Fruit fly (Drosophila melanogaster) whole organism, embryonic: ENCODE results near the gene Jhbp13.

Source experiments
- Abd-B ChIP-seq: fragments of 200-800 bp; sonication (Bioruptor generic); optimal IDR thresholded peaks from 2 replicates; lab custom pipeline; 2018; ENCODE audit warnings: missing biosample characterization, mild to moderate bottlenecking, missing genetic modification characterization, moderate library complexity
- CG10267 ChIP-seq: fragments of 200-800 bp; sonication (Bioruptor generic); optimal IDR thresholded peaks from 2 replicates; lab custom pipeline; 2018; ENCODE audit warnings: missing biosample characterization, mild to moderate bottlenecking, missing genetic modification characterization, moderate library complexity
- CG10321 ChIP-seq: fragments of 200-800 bp; sonication (Bioruptor generic); IDR thresholded peaks from 2 replicates; pipeline ENCODE4 v1.3.6; 2022; ENCODE audit warnings: missing biosample characterization, missing genetic modification characterization
- CG10462 ChIP-seq: fragments of 200-800 bp; sonication (Bioruptor generic); optimal IDR thresholded peaks from 2 replicates; lab custom pipeline; 2016; ENCODE audit warnings: missing biosample characterization, missing genetic modification characterization
- CG11247 ChIP-seq: fragments of 200-800 bp; sonication (Bioruptor generic); IDR thresholded peaks from 2 replicates; pipeline ENCODE4 v1.3.6; 2022; ENCODE audit warnings: missing biosample characterization, missing genetic modification characterization
- CG11398 ChIP-seq: fragments of 200-800 bp; sonication (Bioruptor generic); optimal IDR thresholded peaks from 2 replicates; lab custom pipeline; 2016; ENCODE audit warnings: missing biosample characterization, missing genetic modification characterization
- CG12155 ChIP-seq: fragments of 200-800 bp; sonication (Bioruptor generic); optimal IDR thresholded peaks from 3 replicates; lab custom pipeline; 2016; ENCODE audit warnings: missing biosample characterization, missing genetic modification characterization
- CG1233 ChIP-seq: fragments of 200-800 bp; sonication (Bioruptor generic); optimal IDR thresholded peaks from 4 replicates; lab custom pipeline; 2018; ENCODE audit warnings: missing biosample characterization, mild to moderate bottlenecking, missing genetic modification characterization
- CG13123 ChIP-seq: fragments of 200-800 bp; sonication (Bioruptor generic); optimal IDR thresholded peaks from 2 replicates; lab custom pipeline; 2016; ENCODE audit warnings: missing biosample characterization, missing genetic modification characterization
- CG15514 ChIP-seq: fragments of 200-800 bp; sonication (Bioruptor generic); optimal IDR thresholded peaks from 3 replicates; lab custom pipeline; 2017; ENCODE audit warnings: missing biosample characterization, missing genetic modification characterization, mild to moderate bottlenecking, moderate library complexity, missing genetic modification reagents
- CG16815 ChIP-seq: fragments of 200-800 bp; sonication (Bioruptor generic); optimal IDR thresholded peaks from 3 replicates; lab custom pipeline; 2017; ENCODE audit warnings: missing biosample characterization, mild to moderate bottlenecking, missing genetic modification characterization
- CG17186 ChIP-seq: fragments of 200-800 bp; sonication (Bioruptor generic); optimal IDR thresholded peaks from 3 replicates; lab custom pipeline; 2017; ENCODE audit warnings: missing biosample characterization, missing genetic modification reagents, missing genetic modification characterization
- CG17385 ChIP-seq: fragments of 200-800 bp; sonication (Bioruptor generic); optimal IDR thresholded peaks from 3 replicates; lab custom pipeline; 2018; ENCODE audit warnings: missing biosample characterization, mild to moderate bottlenecking, missing genetic modification characterization
- CG17802 ChIP-seq: fragments of 200-800 bp; sonication (Bioruptor generic); optimal IDR thresholded peaks from 2 replicates; lab custom pipeline; 2018; ENCODE audit warnings: missing biosample characterization, mild to moderate bottlenecking, missing genetic modification characterization, moderate library complexity
- CG4404 ChIP-seq: fragments of 200-800 bp; sonication (Bioruptor generic); IDR thresholded peaks from 2 replicates; pipeline ENCODE4 v1.3.6; 2022; ENCODE audit warnings: missing biosample characterization, missing genetic modification characterization
- CG5245 ChIP-seq: fragments of 200-800 bp; sonication (Bioruptor generic); optimal IDR thresholded peaks from 3 replicates; lab custom pipeline; 2016; ENCODE audit warnings: missing biosample characterization, missing genetic modification characterization
- CG5953 ChIP-seq: fragments of 200-800 bp; sonication (Bioruptor generic); IDR thresholded peaks from 2 replicates; pipeline ENCODE4 v1.3.6; 2022; ENCODE audit warnings: missing biosample characterization, missing genetic modification characterization
- CG6854 ChIP-seq: fragments of 200-800 bp; sonication (Bioruptor generic); optimal IDR thresholded peaks from 3 replicates; lab custom pipeline; 2017; ENCODE audit warnings: missing biosample characterization, mild to moderate bottlenecking, missing genetic modification characterization
- CG8388 ChIP-seq: fragments of 200-800 bp; sonication (Bioruptor generic); optimal IDR thresholded peaks from 2 replicates; lab custom pipeline; 2019; ENCODE audit warnings: missing biosample characterization, mild to moderate bottlenecking, missing genetic modification characterization, moderate library complexity
- CrebB ChIP-seq: fragments of 200-800 bp; sonication (Bioruptor generic); optimal IDR thresholded peaks from 3 replicates; lab custom pipeline; 2018; ENCODE audit warnings: missing biosample characterization, mild to moderate bottlenecking, missing genetic modification characterization
- Hr39 ChIP-seq: fragments of >200 bp; optimal IDR thresholded peaks from 2 replicates; lab custom pipeline; 2017
- Hsf ChIP-seq: fragments of 200-800 bp; sonication (Bioruptor generic); optimal IDR thresholded peaks from 3 replicates; lab custom pipeline; 2016; ENCODE audit warnings: missing biosample characterization, missing genetic modification characterization
- Lhr ChIP-seq: fragments of 200-800 bp; sonication (Bioruptor generic); optimal IDR thresholded peaks from 3 replicates; lab custom pipeline; 2017; ENCODE audit warnings: mild to moderate bottlenecking, missing biosample characterization, missing genetic modification reagents, missing genetic modification characterization
- Med ChIP-seq: fragments of 200-800 bp; sonication (Bioruptor generic); peaks from one replicate; lab custom pipeline; 2016; ENCODE audit warnings: missing biosample characterization, missing genetic modification characterization, mild to moderate bottlenecking, inconsistent platforms, moderate library complexity
- Pdp1 ChIP-seq, 2 experiments: fragments of 200-800 bp; sonication (Bioruptor generic); optimal IDR thresholded peaks; 3 replicates each; lab custom pipeline; 2016; ENCODE audit warnings: missing biosample characterization in 2 of 2, missing genetic modification characterization in 2 of 2, mild to moderate bottlenecking in 1 of 2, moderate library complexity in 1 of 2
- Poxn ChIP-seq: fragments of 200-800 bp; sonication (Bioruptor generic); IDR thresholded peaks from 2 replicates; pipeline ENCODE4 v1.3.6; 2022; ENCODE audit warnings: missing biosample characterization, missing genetic modification characterization
- Rfx ChIP-seq: fragments of 200-800 bp; sonication (Bioruptor generic); IDR thresholded peaks from 2 replicates; pipeline ENCODE4 v1.3.6; 2022; ENCODE audit warnings: missing biosample characterization, missing genetic modification characterization
- al ChIP-seq: fragments of 200-800 bp; sonication (Bioruptor generic); IDR thresholded peaks from 2 replicates; pipeline ENCODE4 v1.3.6; 2022; ENCODE audit warnings: missing biosample characterization, missing genetic modification characterization
- amos ChIP-seq: fragments of 200-800 bp; sonication (Bioruptor generic); IDR thresholded peaks from 2 replicates; pipeline ENCODE4 v1.3.6; 2022; ENCODE audit warnings: missing biosample characterization, missing genetic modification characterization; ENCODE audit not compliant: partially characterized antibody
- az2 ChIP-seq: fragments of 200-800 bp; sonication (Bioruptor generic); optimal IDR thresholded peaks from 3 replicates; lab custom pipeline; 2016; ENCODE audit warnings: missing biosample characterization, missing genetic modification characterization
- chm ChIP-seq: fragments of 200-800 bp; sonication (Bioruptor generic); IDR thresholded peaks from 2 replicates; pipeline ENCODE4 v1.3.6; 2022; ENCODE audit warnings: missing biosample characterization, missing genetic modification characterization
- crp ChIP-seq, 2 experiments: fragments of 200-800 bp; sonication (Bioruptor generic); optimal IDR thresholded peaks; 2 replicates in 1 of 2; 3 replicates in 1 of 2; lab custom pipeline; 2017; ENCODE audit warnings: missing biosample characterization in 2 of 2, missing genetic modification characterization in 2 of 2, mild to moderate bottlenecking in 1 of 2, moderate library complexity in 1 of 2
- cwo ChIP-seq: fragments of 200-800 bp; sonication (Bioruptor generic); optimal IDR thresholded peaks from 3 replicates; lab custom pipeline; 2017; ENCODE audit warnings: missing biosample characterization, missing genetic modification characterization, mild to moderate bottlenecking, moderate library complexity, missing genetic modification reagents
- ems ChIP-seq: fragments of 200-800 bp; sonication (Bioruptor generic); optimal IDR thresholded peaks from 3 replicates; lab custom pipeline; 2016; ENCODE audit warnings: missing biosample characterization, missing genetic modification characterization
- exex ChIP-seq: fragments of 200-800 bp; sonication (Bioruptor generic); optimal IDR thresholded peaks from 4 replicates; lab custom pipeline; 2018; ENCODE audit warnings: missing biosample characterization, mild to moderate bottlenecking, missing genetic modification characterization, moderate library complexity
- ftz-f1 ChIP-seq: fragments of 200-800 bp; sonication (Bioruptor generic); optimal IDR thresholded peaks from 2 replicates; lab custom pipeline; 2016; ENCODE audit warnings: missing biosample characterization, missing genetic modification characterization
- gro ChIP-seq: fragments of 200-800 bp; sonication (Bioruptor generic); optimal IDR thresholded peaks from 2 replicates; lab custom pipeline; 2016; ENCODE audit warnings: missing biosample characterization, missing genetic modification characterization
- kay ChIP-seq: fragments of 200-800 bp; sonication (Bioruptor generic); optimal IDR thresholded peaks from 2 replicates; lab custom pipeline; 2016; ENCODE audit warnings: missing biosample characterization, missing genetic modification characterization
- ken ChIP-seq: fragments of 200-800 bp; sonication (Bioruptor generic); IDR thresholded peaks from 3 replicates; pipeline ENCODE4 v1.3.6; 2022; ENCODE audit warnings: missing biosample characterization, missing genetic modification characterization
- lov ChIP-seq, 2 experiments: fragments of 200-800 bp in 1 of 2; fragments of >200 bp in 1 of 2; sonication (Bioruptor generic) in 1 of 2; IDR thresholded peaks in 1 of 2; optimal IDR thresholded peaks in 1 of 2; 2 replicates in 1 of 2; 3 replicates in 1 of 2; pipeline versions ENCODE4 v1.3.6 to Lab custom; 2017 to 2022; ENCODE audit warnings: missing biosample characterization in 1 of 2, missing genetic modification characterization in 1 of 2
- onecut ChIP-seq: fragments of 200-800 bp; sonication (Bioruptor generic); IDR thresholded peaks from 2 replicates; pipeline ENCODE4 v1.3.6; 2022; ENCODE audit warnings: missing biosample characterization, missing genetic modification characterization
- pan ChIP-seq, 4 experiments: fragments of >200 bp in 3 of 4; fragments of 200-800 bp in 1 of 4; sonication (Bioruptor generic) in 1 of 4; optimal IDR thresholded peaks in 3 of 4; IDR thresholded peaks in 1 of 4; 2 replicates each; pipeline versions ENCODE4 v1.3.6 to Lab custom; 2017 to 2022; ENCODE audit warnings: missing biosample characterization in 2 of 4, missing genetic modification characterization in 2 of 4, mixed read lengths in 1 of 4
- sd ChIP-seq: fragments of 200-800 bp; sonication (Bioruptor generic); optimal IDR thresholded peaks from 3 replicates; lab custom pipeline; 2018; ENCODE audit warnings: missing biosample characterization, mild to moderate bottlenecking, missing genetic modification characterization, moderate library complexity
- so ChIP-seq: fragments of 200-800 bp; sonication (Bioruptor generic); IDR thresholded peaks from 3 replicates; pipeline ENCODE4 v1.3.6; 2022; ENCODE audit warnings: missing biosample characterization, missing genetic modification characterization
- unc-4 ChIP-seq: fragments of 200-800 bp; sonication (Bioruptor generic); IDR thresholded peaks from 2 replicates; pipeline ENCODE4 v1.3.6; 2022; ENCODE audit warnings: missing biosample characterization, missing genetic modification characterization; ENCODE audit not compliant: partially characterized antibody
- wek ChIP-seq: fragments of 200-800 bp; sonication (Bioruptor generic); optimal IDR thresholded peaks from 3 replicates; lab custom pipeline; 2018; ENCODE audit warnings: missing biosample characterization, mild to moderate bottlenecking, missing genetic modification characterization, moderate library complexity

Gene Jhbp13

DNA sequence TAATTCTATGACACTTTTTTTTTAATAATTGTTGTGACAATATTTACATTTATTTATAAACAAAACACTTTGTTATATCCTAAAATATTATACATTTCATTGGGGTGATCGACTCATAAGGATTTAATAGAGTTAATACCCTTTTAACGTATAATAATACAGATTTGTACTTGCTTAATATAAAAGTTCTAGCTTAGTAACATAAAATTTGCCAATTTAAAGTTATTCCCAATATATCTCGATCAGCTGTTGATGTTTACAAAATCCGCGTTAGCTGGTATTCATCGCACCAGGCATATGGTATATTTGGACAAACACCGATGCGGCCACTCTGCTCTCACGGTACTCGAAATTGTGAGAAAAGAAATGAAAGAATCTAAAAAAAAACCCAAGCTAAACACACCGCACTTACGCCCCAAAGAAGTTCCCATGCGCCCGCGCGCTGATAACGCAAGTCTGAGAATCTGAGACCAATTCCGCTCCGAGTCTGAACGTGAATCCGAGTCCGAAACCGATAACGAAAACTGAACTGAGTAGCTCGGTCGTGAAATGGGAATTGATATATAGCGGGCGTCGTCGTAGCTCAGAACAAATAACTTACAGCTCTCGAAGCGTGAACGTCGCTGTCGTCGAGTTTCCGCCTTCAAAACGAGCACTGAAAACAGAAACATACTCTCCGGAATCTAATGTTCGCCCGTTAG lies 36.2 kb upstream of the Jhbp13 start, which contains the start of gene Pect (continued):
- TF ChIP-seq CrebB (tag; lab: Kevin White, UChicago) (peak; percentile 42), crp (GFP tag; optimal IDR thresholded peaks at IDR 0.05; lab: Kevin White, UChicago) (peak; percentile 82 to 95), CG17186 (peak; percentile 11), lov (optimal IDR thresholded peaks at IDR 0.05; lab: Kevin White, UChicago) (no peak), lov (GFP tag; IDR thresholded peaks at IDR 0.05; lab: Robert Waterston, UW) (peak; percentile 29; the same call in 1 of the 3 replicates), ftz-f1 (GFP tag; lab: Kevin White, UChicago) (peak; percentile 4), CG10267 (tag; lab: Kevin White, UChicago) (peak; percentile 60), gro (GFP tag; lab: Kevin White, UChicago) (peak; percentile 62), az2 (GFP tag; lab: Kevin White, UChicago) (no peak), amos (GFP tag; lab: Robert Waterston, UW) (peak; percentile 64), al (GFP tag; lab: Robert Waterston, UW) (0 out of 2 replicates have a peak, but pooled peaks have one; percentile 27), Rfx (GFP tag; lab: Robert Waterston, UW) (peak; percentile 27; the same call in 1 of the 2 replicates), CG17385 (GFP tag; lab: Kevin White, UChicago) (peak; percentile 5), so (GFP tag; lab: Robert Waterston, UW) (peak; percentile 66; the same call in 1 of the 3 replicates), CG12155 (GFP tag; lab: Kevin White, UChicago) (peak; percentile 8), CG1233 (GFP tag; lab: Kevin White, UChicago) (no peak), CG11398 (no peak), ems (GFP tag; lab: Kevin White, UChicago) (no peak)

DNA sequence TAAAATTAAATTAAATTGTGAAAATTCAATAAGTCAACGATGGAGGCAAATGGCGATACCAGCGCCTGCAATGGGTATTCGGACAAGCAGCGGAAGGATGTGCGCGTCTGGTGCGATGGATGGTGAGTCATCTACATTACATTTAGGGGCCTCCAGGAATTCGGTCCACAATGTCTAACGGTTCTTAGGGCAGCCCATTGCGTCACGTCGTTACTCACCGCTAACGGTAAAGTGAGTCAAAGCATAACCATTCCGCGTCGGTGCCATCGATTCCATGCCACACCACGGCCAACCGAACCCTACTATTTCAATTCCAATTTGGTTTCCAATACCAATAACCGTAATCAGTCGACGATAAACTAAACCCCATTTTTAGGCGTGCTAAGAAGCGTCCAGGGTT lies 35.6 kb upstream of the Jhbp13 start:
- TF ChIP-seq onecut = 0 out of 2 replicates have a peak, but pooled peaks have one; percentile 2
- TF ChIP-seq kay = peak; percentile 40
- TF ChIP-seq sd (tag; lab: Kevin White, UChicago) = peak; percentile 60
- TF ChIP-seq Med (GFP tag; lab: Kevin White, UChicago) = peak; percentile 34
- no peak for TF ChIP-seq CG10462 (GFP tag; lab: Kevin White, UChicago)
- peak in 1 of 2 experiments; percentile 76 for TF ChIP-seq Pdp1 (GFP tag; optimal IDR thresholded peaks at IDR 0.05; lab: Kevin White, UChicago)
- TF ChIP-seq CG10321 (GFP tag; lab: Robert Waterston, UW) = no peak
- peak; percentile 13 for TF ChIP-seq CG6854 (GFP tag; lab: Kevin White, UChicago)
- peak; percentile 51; the same call in 1 of the 2 replicates for TF ChIP-seq chm
- peak; percentile 13 for TF ChIP-seq cwo
- TF ChIP-seq CG4404 (GFP tag; lab: Robert Waterston, UW) = no peak
- TF ChIP-seq pan (optimal IDR thresholded peaks at IDR 0.05; lab: Kevin White, UChicago) = no peak
- no peak for TF ChIP-seq pan (GFP tag; optimal IDR thresholded peaks at IDR 0.05 in 1 of 2, IDR thresholded peaks at IDR 0.05 in 1 of 2)
- no peak for TF ChIP-seq CG17802 (tag; lab: Kevin White, UChicago)

DNA sequence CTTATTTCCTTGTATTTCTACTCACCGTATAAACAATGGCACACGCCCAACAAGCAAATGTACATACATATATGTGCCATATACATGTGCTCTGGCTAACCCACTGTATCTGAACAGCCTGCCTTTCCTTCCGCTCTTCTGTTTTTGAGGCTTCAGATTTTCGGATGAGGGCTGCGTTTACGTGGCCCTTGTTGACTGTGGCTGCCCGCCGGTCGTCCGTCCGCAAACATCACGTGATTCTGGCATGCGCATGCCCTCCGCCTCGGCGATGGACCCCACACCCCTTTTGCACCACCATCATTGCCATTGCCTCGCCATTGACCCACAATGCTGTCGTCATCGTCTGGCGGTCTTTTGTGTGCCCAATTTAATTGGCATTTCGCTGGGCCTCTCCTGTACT lies 34.5 kb upstream of the Jhbp13 start:
- TF ChIP-seq CG5953 (GFP tag; lab: Robert Waterston, UW) = 0 out of 2 replicates have a peak, but pooled peaks have one; percentile 27
- TF ChIP-seq ken (GFP tag; lab: Robert Waterston, UW) = no peak
- peak; percentile 52 for TF ChIP-seq CG15514 (GFP tag; lab: Kevin White, UChicago)
- no peak for TF ChIP-seq unc-4 (GFP tag; lab: Robert Waterston, UW)
- TF ChIP-seq Hsf = no peak
- no peak for TF ChIP-seq CG13123 (GFP tag; lab: Kevin White, UChicago)
- no peak for TF ChIP-seq CG10462 (GFP tag; lab: Kevin White, UChicago)
- TF ChIP-seq CG17186 = no peak
- peak; percentile 26 for TF ChIP-seq wek (GFP tag; lab: Kevin White, UChicago)
- no peak for TF ChIP-seq CG8388 (GFP tag; lab: Kevin White, UChicago)
- no peak for TF ChIP-seq CG17802 (tag; lab: Kevin White, UChicago)
- no peak for TF ChIP-seq Poxn (GFP tag; lab: Robert Waterston, UW)
- TF ChIP-seq Abd-B (GFP tag; lab: Kevin White, UChicago) = no peak
- TF ChIP-seq exex (tag; lab: Kevin White, UChicago) = no peak
- no peak for TF ChIP-seq CG11247
- no peak for TF ChIP-seq CG5245 (GFP tag; lab: Kevin White, UChicago)
- TF ChIP-seq Hr39 (lab: Kevin White, UChicago) = no peak
- no peak for TF ChIP-seq CG16815 (GFP tag; lab: Kevin White, UChicago)
- TF ChIP-seq Lhr = no peak
